Worm (Caenorhabditis elegans): ENCODE data around the gene F13D11.4.

The F13D11.4 gene

ce11 chrX:5801156-5801592 lies 33.4 kb downstream of the F13D11.4 start (continued):
- TF ChIP-seq ceh-48 (tag; optimal IDR thresholded peaks at IDR 0.05), result peak; percentile 78
- TF ChIP-seq pat-9 (tag; optimal IDR thresholded peaks at IDR 0.05), result peak; percentile 87
- peak; percentile 65 for TF ChIP-seq unc-86 (tag; optimal IDR thresholded peaks at IDR 0.05)
- peak; percentile 86 for TF ChIP-seq nfya-1 (tag; optimal IDR thresholded peaks at IDR 0.05)
- peak; percentile 89 for TF ChIP-seq elt-2 (tag; optimal IDR thresholded peaks at IDR 0.05)
- TF ChIP-seq ceh-9 (tag; optimal IDR thresholded peaks at IDR 0.05), result peak; percentile 82
- peak; percentile 90 for TF ChIP-seq ztf-16 (tag; optimal IDR thresholded peaks at IDR 0.05)
- peak; percentile 74 for TF ChIP-seq ahr-1 (tag; optimal IDR thresholded peaks at IDR 0.05)
- peak; percentile 78 for TF ChIP-seq ttx-3 (tag; optimal IDR thresholded peaks at IDR 0.05)
- peak; percentile 86 for TF ChIP-seq syd-9 (tag; optimal IDR thresholded peaks at IDR 0.05)
- TF ChIP-seq pqm-1 (tag; optimal IDR thresholded peaks at IDR 0.05), result peak; percentile 91
- peak; percentile 84 for TF ChIP-seq fkh-6 (tag; optimal IDR thresholded peaks at IDR 0.05)
- peak; percentile 23 for TF ChIP-seq odd-2 (tag; optimal IDR thresholded peaks at IDR 0.05)
- peak; percentile 89 for TF ChIP-seq dmd-4 (tag; optimal IDR thresholded peaks at IDR 0.05; ENCODE audit: borderline replicate concordance)
- TF ChIP-seq hlh-6 (tag; optimal IDR thresholded peaks at IDR 0.05), result peak; percentile 77
- TF ChIP-seq ceh-22 (tag; optimal IDR thresholded peaks at IDR 0.05), result no peak
- TF ChIP-seq pha-4 (tag; optimal IDR thresholded peaks at IDR 0.05), result no peak
- TF ChIP-seq unc-55 (GFP tag; optimal IDR thresholded peaks at IDR 0.05), result peak; percentile 71
- TF ChIP-seq hlh-8 (tag; optimal IDR thresholded peaks at IDR 0.05), result peak; percentile 62
- peak; percentile 76 for TF ChIP-seq nhr-232 (tag; optimal IDR thresholded peaks at IDR 0.05)
- peak; percentile 78 for TF ChIP-seq ceh-34 (tag; optimal IDR thresholded peaks at IDR 0.05)
- TF ChIP-seq sdc-2 (tag; optimal IDR thresholded peaks at IDR 0.05), result peak; percentile 88
- peak; percentile 85 for TF ChIP-seq ceh-18 (tag; optimal IDR thresholded peaks at IDR 0.05)
- peak; percentile 78 for TF ChIP-seq rnt-1 (tag; optimal IDR thresholded peaks at IDR 0.05)
- TF ChIP-seq K09A11.1 (tag; optimal IDR thresholded peaks at IDR 0.05; ENCODE audit: insufficient read depth), result peak; percentile 60
- peak; percentile 92 for TF ChIP-seq sox-4 (tag; optimal IDR thresholded peaks at IDR 0.05)
- peak; percentile 78 for TF ChIP-seq ceh-30 (tag; optimal IDR thresholded peaks at IDR 0.05)
- peak; percentile 82 for TF ChIP-seq lim-6 (tag; optimal IDR thresholded peaks at IDR 0.05)
- peak; percentile 70 for TF ChIP-seq npax-4 (tag; optimal IDR thresholded peaks at IDR 0.05)
- TF ChIP-seq ceh-19 (GFP tag; optimal IDR thresholded peaks at IDR 0.05), result peak; percentile 92
- TF ChIP-seq ets-4 (tag; optimal IDR thresholded peaks at IDR 0.05), result peak; percentile 69
- peak; percentile 72 for TF ChIP-seq Y22D7AL.16 (tag; optimal IDR thresholded peaks at IDR 0.05)
- peak; percentile 90 for TF ChIP-seq madf-2 (tag; optimal IDR thresholded peaks at IDR 0.05)
- peak; percentile 89 for TF ChIP-seq hlh-13 (GFP tag; optimal IDR thresholded peaks at IDR 0.05)
- peak; percentile 79 for TF ChIP-seq hlh-15 (tag; optimal IDR thresholded peaks at IDR 0.05)
- TF ChIP-seq pha-2 (tag; optimal IDR thresholded peaks at IDR 0.05), result peak; percentile 83
- TF ChIP-seq pag-3 (tag; optimal IDR thresholded peaks at IDR 0.05; ENCODE audit: borderline replicate concordance), result peak; percentile 41
- no peak for TF ChIP-seq elt-4 (tag; optimal IDR thresholded peaks at IDR 0.05)

- TF ChIP-seq hlh-8 (tag; optimal IDR thresholded peaks at IDR 0.05) (no peak), ceh-2 (tag; optimal IDR thresholded peaks at IDR 0.05) (no peak), unc-55 (GFP tag; optimal IDR thresholded peaks at IDR 0.05) (no peak), zip-5 (tag; optimal IDR thresholded peaks at IDR 0.05) (no peak), elt-4 (tag; optimal IDR thresholded peaks at IDR 0.05) (no peak), pqm-1 (tag; optimal IDR thresholded peaks at IDR 0.05) (no peak), sox-4 (tag; optimal IDR thresholded peaks at IDR 0.05) (no peak), pax-1 (tag; optimal IDR thresholded peaks at IDR 0.05) (no peak), F13H6.1 (tag; optimal IDR thresholded peaks at IDR 0.05) (no peak), ceh-31 (tag; optimal IDR thresholded peaks at IDR 0.05) (peak; percentile 49), gmeb-2 (tag; optimal IDR thresholded peaks at IDR 0.05) (no peak), ttx-3 (tag; optimal IDR thresholded peaks at IDR 0.05) (no peak), ceh-34 (tag; optimal IDR thresholded peaks at IDR 0.05) (no peak), unc-42 (tag; optimal IDR thresholded peaks at IDR 0.05) (peak; percentile 99), eyg-1 (tag; optimal IDR thresholded peaks at IDR 0.05) (no peak), Y22D7AL.16 (tag; optimal IDR thresholded peaks at IDR 0.05) (no peak)
Observed at ce11 chrX:5799229-5799628, 35.4 kb downstream of the F13D11.4 start.

Data from whole organism, late embryonic.